Worm (Caenorhabditis elegans) whole organism, L1 larva: Measurements from ENCODE around the gene F13H8.3.

Experiments used
- C04F5.9 ChIP-seq: sonication (generic microtip); optimal IDR thresholded peaks from 2 replicates; lab custom pipeline; 2016; ENCODE audit warnings: missing genetic modification characterization, missing compliant biosample characterization
- C16A3.4 ChIP-seq: fragments of 150-350 bp; optimal IDR thresholded peaks from 2 replicates; lab custom pipeline; 2014; ENCODE audit warnings: missing biosample characterization, missing genetic modification characterization
- F16B12.6 ChIP-seq: fragments of 150-350 bp; optimal IDR thresholded peaks from 2 replicates; lab custom pipeline; 2014; ENCODE audit warnings: missing biosample characterization, missing genetic modification characterization
- alr-1 ChIP-seq: fragments of 200-800 bp; sonication (Bioruptor generic); optimal IDR thresholded peaks from 2 replicates; lab custom pipeline; 2018; ENCODE audit warnings: borderline replicate concordance, mild to moderate bottlenecking, missing genetic modification characterization, missing compliant biosample characterization
- ceh-63 ChIP-seq: fragments of 200-800 bp; sonication (Bioruptor generic); optimal IDR thresholded peaks from 2 replicates; lab custom pipeline; 2018; ENCODE audit warnings: mild to moderate bottlenecking, missing genetic modification characterization, missing compliant biosample characterization
- ceh-82 ChIP-seq, 3 experiments: fragments of 150-350 bp in 1 of 3; sonication (generic microtip) in 2 of 3; optimal IDR thresholded peaks; 2 replicates each; lab custom pipeline; 2014 to 2017; ENCODE audit warnings: missing biosample characterization in 3 of 3, missing genetic modification characterization in 3 of 3
- ceh-88 ChIP-seq: fragments of 200-800 bp; sonication (Bioruptor generic); IDR thresholded peaks from 2 replicates; pipeline ENCODE4 v1.3.6; 2022; ENCODE audit warnings: missing genetic modification characterization, missing compliant biosample characterization
- ceh-90 ChIP-seq: sonication (generic microtip); optimal IDR thresholded peaks from 2 replicates; lab custom pipeline; 2016; ENCODE audit warnings: missing genetic modification characterization, missing compliant biosample characterization
- dpl-1 ChIP-seq, 3 experiments: fragments of 150-350 bp in 2 of 3; sonication (generic microtip) in 1 of 3; optimal IDR thresholded peaks; 2 replicates each; lab custom pipeline; 2014 to 2017; ENCODE audit warnings: missing biosample characterization in 3 of 3, missing genetic modification characterization in 3 of 3, missing genetic modification reagents in 3 of 3
- dsc-1 ChIP-seq: sonication (generic microtip); optimal IDR thresholded peaks from 2 replicates; lab custom pipeline; 2016; ENCODE audit warnings: mild to moderate bottlenecking, missing genetic modification characterization, missing compliant biosample characterization
- efl-1 ChIP-seq, 4 experiments: fragments of 150-350 bp; optimal IDR thresholded peaks in 3 of 4; peaks in 1 of 4; 1 replicate in 1 of 4; 2 replicates in 3 of 4; lab custom pipeline; 2014; ENCODE audit warnings: missing biosample characterization in 2 of 4, missing genetic modification characterization in 2 of 4, missing genetic modification reagents in 2 of 4
- egl-13 ChIP-seq: sonication (generic microtip); optimal IDR thresholded peaks from 2 replicates; lab custom pipeline; 2016; ENCODE audit warnings: missing genotype, missing genetic modification reagents, missing genetic modification characterization, missing compliant biosample characterization
- elt-2 ChIP-seq: sonication (generic microtip); optimal IDR thresholded peaks from 2 replicates; lab custom pipeline; 2016; ENCODE audit warnings: missing genetic modification characterization, mild to moderate bottlenecking, inconsistent platforms, missing compliant biosample characterization, missing genetic modification reagents
- elt-3 ChIP-seq, 6 experiments: fragments of 150-350 bp in 1 of 6; sonication (generic microtip); optimal IDR thresholded peaks; 2 replicates each; lab custom pipeline; 2017 to 2018; ENCODE audit warnings: missing biosample characterization in 6 of 6, missing genetic modification characterization in 6 of 6, inconsistent platforms in 1 of 6
- ets-5 ChIP-seq: fragments of 200-800 bp; sonication (Bioruptor generic); IDR thresholded peaks from 2 replicates; pipeline ENCODE4 v1.3.6; 2022; ENCODE audit warnings: missing genetic modification characterization, missing compliant biosample characterization
- fkh-10 ChIP-seq: sonication (generic microtip); optimal IDR thresholded peaks from 2 replicates; lab custom pipeline; 2017; ENCODE audit warnings: missing biosample characterization, missing genetic modification reagents, missing genetic modification characterization
- fkh-4 ChIP-seq: sonication (generic microtip); optimal IDR thresholded peaks from 2 replicates; lab custom pipeline; 2016; ENCODE audit warnings: missing compliant biosample characterization, missing genetic modification characterization, borderline replicate concordance
- grh-1 ChIP-seq: fragments of 200-800 bp; sonication (Bioruptor generic); IDR thresholded peaks from 2 replicates; pipeline ENCODE4 v1.3.6; 2022; ENCODE audit warnings: missing genetic modification reagents, missing genetic modification characterization, missing compliant biosample characterization
- hpl-2 ChIP-seq: fragments of 150-350 bp; optimal IDR thresholded peaks from 2 replicates; lab custom pipeline; 2014; ENCODE audit warnings: missing biosample characterization, missing genetic modification reagents, missing genetic modification characterization
- irx-1 ChIP-seq: sonication (generic microtip); optimal IDR thresholded peaks from 2 replicates; lab custom pipeline; 2016; ENCODE audit warnings: missing genetic modification characterization, missing compliant biosample characterization
- isw-1 ChIP-seq: fragments of 200-800 bp; sonication (Bioruptor generic); IDR thresholded peaks from 2 replicates; pipeline ENCODE4 v1.3.6; 2022; ENCODE audit warnings: missing genetic modification characterization, missing compliant biosample characterization
- lin-14 ChIP-seq: fragments of 200-800 bp; sonication (Bioruptor generic); optimal IDR thresholded peaks from 2 replicates; lab custom pipeline; 2018; ENCODE audit warnings: mild to moderate bottlenecking, missing genetic modification characterization, moderate library complexity, missing compliant biosample characterization
- lin-35 ChIP-seq, 2 experiments: fragments of 150-350 bp; optimal IDR thresholded peaks; 2 replicates each; lab custom pipeline; 2014; ENCODE audit warnings: missing biosample characterization in 2 of 2, missing genetic modification characterization in 2 of 2, missing genetic modification reagents in 2 of 2
- lsy-2 ChIP-seq, 2 experiments: fragments of 150-350 bp; optimal IDR thresholded peaks; 2 replicates each; lab custom pipeline; 2014; ENCODE audit warnings: missing biosample characterization in 2 of 2, missing genetic modification characterization in 2 of 2
- mab-9 ChIP-seq: fragments of 200-800 bp; sonication (Bioruptor generic); IDR thresholded peaks from 2 replicates; pipeline ENCODE4 v1.3.6; 2022; ENCODE audit warnings: missing genetic modification reagents, missing genetic modification characterization, missing compliant biosample characterization
- mdl-1 ChIP-seq, 2 experiments: fragments of 150-350 bp; optimal IDR thresholded peaks; 2 replicates each; lab custom pipeline; 2014 to 2017; ENCODE audit warnings: missing biosample characterization in 2 of 2, missing genetic modification characterization in 2 of 2, inconsistent platforms in 1 of 2
- mef-2 ChIP-seq: fragments of 150-350 bp; optimal IDR thresholded peaks from 2 replicates; lab custom pipeline; 2014; ENCODE audit warnings: missing biosample characterization, missing genetic modification characterization
- nhr-20 ChIP-seq: sonication (generic microtip); optimal IDR thresholded peaks from 2 replicates; lab custom pipeline; 2016; ENCODE audit warnings: mild to moderate bottlenecking, missing genetic modification characterization, missing compliant biosample characterization
- nhr-47 ChIP-seq: sonication (generic microtip); optimal IDR thresholded peaks from 2 replicates; lab custom pipeline; 2016; ENCODE audit warnings: mild to moderate bottlenecking, missing genetic modification characterization, moderate library complexity, missing compliant biosample characterization
- nhr-71 ChIP-seq: sonication (generic microtip); optimal IDR thresholded peaks from 2 replicates; lab custom pipeline; 2016; ENCODE audit warnings: mild to moderate bottlenecking, missing genetic modification characterization, moderate library complexity, missing compliant biosample characterization
- nhr-85 ChIP-seq: sonication (generic microtip); peaks from one replicate; lab custom pipeline; 2016; ENCODE audit warnings: missing genetic modification characterization, inconsistent platforms, missing compliant biosample characterization
- pag-3 ChIP-seq: sonication (generic microtip); optimal IDR thresholded peaks from 2 replicates; lab custom pipeline; 2017; ENCODE audit warnings: missing genetic modification characterization, mild to moderate bottlenecking, missing compliant biosample characterization, antibody characterized with exemption, borderline replicate concordance; ENCODE audit not compliant: insufficient read depth
- skn-1 ChIP-seq: fragments of 150-350 bp; optimal IDR thresholded peaks from 2 replicates; lab custom pipeline; 2014; ENCODE audit warnings: missing biosample characterization, missing genetic modification characterization
- swsn-7 ChIP-seq: sonication (generic microtip); optimal IDR thresholded peaks from 2 replicates; lab custom pipeline; 2016; ENCODE audit warnings: missing genetic modification characterization, missing compliant biosample characterization
- tlp-1 ChIP-seq: fragments of 150-350 bp; optimal IDR thresholded peaks from 2 replicates; lab custom pipeline; 2014; ENCODE audit warnings: missing biosample characterization, missing genetic modification characterization
- unc-130 ChIP-seq: fragments of 150-350 bp; optimal IDR thresholded peaks from 2 replicates; lab custom pipeline; 2017; ENCODE audit warnings: missing biosample characterization, missing genetic modification characterization, inconsistent platforms
- unc-62 ChIP-seq: fragments of 150-350 bp; optimal IDR thresholded peaks from 2 replicates; lab custom pipeline; 2014; ENCODE audit warnings: missing biosample characterization, missing genetic modification reagents, missing genetic modification characterization
- unc-86 ChIP-seq: sonication (generic microtip); optimal IDR thresholded peaks from 2 replicates; lab custom pipeline; 2016; ENCODE audit warnings: missing genetic modification characterization, missing compliant biosample characterization
- unc-98 ChIP-seq: fragments of 200-800 bp; sonication (Bioruptor generic); IDR thresholded peaks from 2 replicates; pipeline ENCODE4 v1.3.6; 2022; ENCODE audit warnings: missing genetic modification characterization, missing compliant biosample characterization
- vab-15 ChIP-seq: sonication (generic microtip); optimal IDR thresholded peaks from 2 replicates; lab custom pipeline; 2017; ENCODE audit warnings: missing genotype, mild to moderate bottlenecking, missing genetic modification characterization, missing compliant biosample characterization
- xbp-1 ChIP-seq: sonication (generic microtip); optimal IDR thresholded peaks from 2 replicates; lab custom pipeline; 2016; ENCODE audit warnings: missing genetic modification characterization, missing compliant biosample characterization
- zag-1 ChIP-seq: fragments of 150-350 bp; optimal IDR thresholded peaks from 2 replicates; lab custom pipeline; 2014; ENCODE audit warnings: missing biosample characterization, missing genetic modification characterization
- ztf-4 ChIP-seq: fragments of 150-350 bp; optimal IDR thresholded peaks from 2 replicates; lab custom pipeline; 2014; ENCODE audit warnings: missing biosample characterization, missing genetic modification characterization

Gene F13H8.3

DNA sequence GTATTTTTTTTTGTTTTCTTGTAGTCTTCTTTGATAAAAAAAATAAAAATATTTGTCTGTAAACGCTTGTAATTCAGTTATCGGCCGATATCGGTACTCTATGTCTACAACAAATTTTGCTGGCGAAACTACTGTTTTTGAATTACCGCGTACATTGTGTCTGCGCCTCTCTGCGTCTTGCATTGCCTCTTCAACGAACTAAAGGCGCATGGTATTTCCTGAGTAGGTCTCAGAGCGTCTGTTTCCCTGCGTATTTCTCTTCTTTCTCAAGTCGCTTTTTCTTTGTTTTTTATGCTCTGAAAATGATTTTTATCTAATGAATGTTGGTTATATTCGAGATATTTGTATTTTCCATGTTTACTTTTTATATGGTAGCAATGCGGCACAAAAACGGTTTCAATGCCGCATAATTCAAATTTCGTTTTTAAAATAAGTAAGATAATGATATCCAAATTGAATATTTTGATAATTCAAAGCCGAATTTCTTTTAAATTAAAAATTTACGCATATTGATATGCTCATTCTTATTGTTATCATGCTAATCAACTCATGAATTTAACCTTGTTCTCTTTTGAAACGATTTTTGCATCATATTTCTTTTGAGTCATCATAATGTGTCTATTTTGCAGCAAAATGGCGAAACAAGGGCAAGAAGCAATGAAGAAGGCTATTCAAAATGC, 12.9 kb upstream of the F13H8.3 start, which contains the start of gene phb-2 (continued):
- peak; percentile 73 for TF ChIP-seq lin-14 (GFP tag; lab: Kevin White, UChicago)
- peak; percentile 17 for TF ChIP-seq C04F5.9 (tag; lab: Kevin White, UChicago)
- TF ChIP-seq xbp-1 (tag; lab: Kevin White, UChicago) = peak; percentile 74
- TF ChIP-seq ceh-82 (tag; optimal IDR thresholded peaks at IDR 0.05; lab: Kevin White, UChicago) = peak; percentile 57 to 85 (median 82)
- TF ChIP-seq unc-130 (tag; lab: Kevin White, UChicago) = peak; percentile 82
- TF ChIP-seq hpl-2 (GFP tag; lab: Kevin White, UChicago) = peak; percentile 7
- TF ChIP-seq egl-13 (tag; lab: Kevin White, UChicago) = no peak
- TF ChIP-seq unc-98 = no peak
- 0 out of 2 replicates have a peak, but pooled peaks have one; percentile 46 for TF ChIP-seq ceh-88 (GFP tag; lab: Robert Waterston, UW)
- TF ChIP-seq mab-9 = peak; percentile 11; the same call in 1 of the 2 replicates
- peak; percentile 91 for TF ChIP-seq nhr-85 (tag; lab: Kevin White, UChicago)
- no peak for TF ChIP-seq zag-1
- peak; percentile 97 to 98 (median 97) for TF ChIP-seq dpl-1 (GFP tag; optimal IDR thresholded peaks at IDR 0.05; lab: Kevin White, UChicago)
- TF ChIP-seq skn-1 (tag; lab: Kevin White, UChicago) = peak; percentile 87
- peak; percentile 63 for TF ChIP-seq unc-86 (tag; lab: Kevin White, UChicago)
- TF ChIP-seq alr-1 (tag; lab: Kevin White, UChicago) = no peak
- no peak for TF ChIP-seq mef-2 (tag; lab: Kevin White, UChicago)
- peak; percentile 59 for TF ChIP-seq grh-1 (GFP tag; lab: Robert Waterston, UW)
- TF ChIP-seq lin-35 (GFP tag; optimal IDR thresholded peaks at IDR 0.05; lab: Kevin White, UChicago) = peak; percentile 98 to 100
- TF ChIP-seq F16B12.6 (tag; lab: Kevin White, UChicago) = peak; percentile 60
- TF ChIP-seq unc-62 (GFP tag; lab: Kevin White, UChicago) = no peak
- no peak for TF ChIP-seq ets-5 (GFP tag; lab: Robert Waterston, UW)
- TF ChIP-seq isw-1 (GFP tag; lab: Robert Waterston, UW) = peak; percentile 85
- peak; percentile 79 for TF ChIP-seq nhr-20 (tag; lab: Kevin White, UChicago)
- TF ChIP-seq pag-3 = no peak
- peak in 1 of 2 experiments; percentile 78 for TF ChIP-seq mdl-1 (tag; optimal IDR thresholded peaks at IDR 0.05; lab: Kevin White, UChicago)
- peak; percentile 92 to 99 for TF ChIP-seq efl-1 (optimal IDR thresholded peaks at IDR 0.05; lab: Kevin White, UChicago)
- peak; percentile 98 to 100 for TF ChIP-seq efl-1 (GFP tag; optimal IDR thresholded peaks at IDR 0.05 in 1 of 2; lab: Kevin White, UChicago)
- TF ChIP-seq fkh-10 (GFP tag; lab: Kevin White, UChicago) = peak; percentile 7
- peak; percentile 70 for TF ChIP-seq swsn-7 (tag; lab: Kevin White, UChicago)
- peak; percentile 49 for TF ChIP-seq irx-1 (tag; lab: Kevin White, UChicago)
- peak; percentile 86 to 94 for TF ChIP-seq lsy-2 (tag; optimal IDR thresholded peaks at IDR 0.05; lab: Kevin White, UChicago)
- TF ChIP-seq fkh-4 (tag; lab: Kevin White, UChicago) = no peak
- peak; percentile 16 for TF ChIP-seq vab-15

ce11 chrII:6252707-6253106, 11.1 kb upstream of the F13H8.3 start:
- peak; percentile 23 for TF ChIP-seq nhr-85 (tag; lab: Kevin White, UChicago)
- TF ChIP-seq efl-1 (optimal IDR thresholded peaks at IDR 0.05; lab: Kevin White, UChicago) = no peak
- peak in 1 of 2 experiments; percentile 87 for TF ChIP-seq efl-1 (GFP tag; optimal IDR thresholded peaks at IDR 0.05 in 1 of 2; lab: Kevin White, UChicago)
- no peak for TF ChIP-seq ceh-63 (GFP tag; lab: Kevin White, UChicago)

DNA sequence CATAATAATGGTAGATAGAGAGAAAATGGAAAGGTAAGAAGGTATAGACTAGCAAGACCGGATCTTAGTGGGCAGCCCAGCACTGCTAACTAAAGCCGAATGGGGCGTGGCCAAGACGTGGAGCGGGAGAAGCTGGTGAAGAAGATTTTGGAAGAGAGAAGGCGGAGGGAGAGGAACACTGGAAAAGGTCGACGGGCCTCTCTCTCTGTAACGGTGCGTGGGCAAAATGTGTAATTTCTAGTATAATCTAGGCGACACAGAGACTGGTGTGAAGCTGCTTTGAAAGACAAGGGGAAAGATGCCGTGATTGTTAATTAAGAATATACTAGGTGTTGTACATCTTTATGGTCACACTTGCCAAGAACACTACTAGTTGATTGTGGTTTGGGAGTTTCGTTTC, 7.8 kb upstream of the F13H8.3 start, which contains the start of gene F13H8.5:
TSS of gene F13H8.5 (minus strand) at position 101 of the 400 bp plus-strand sequence.
- TF ChIP-seq C16A3.4 (tag; lab: Kevin White, UChicago) (no peak), fkh-10 (GFP tag; lab: Kevin White, UChicago) (no peak), dsc-1 (tag; lab: Kevin White, UChicago) (no peak), ceh-90 (no peak), elt-2 (tag; lab: Kevin White, UChicago) (no peak), mef-2 (tag; lab: Kevin White, UChicago) (no peak), elt-3 (tag; optimal IDR thresholded peaks at IDR 0.05; lab: Kevin White, UChicago) (no peak), nhr-71 (tag; lab: Kevin White, UChicago) (no peak), isw-1 (GFP tag; lab: Robert Waterston, UW) (no peak), ztf-4 (no peak), skn-1 (tag; lab: Kevin White, UChicago) (no peak), nhr-47 (no peak), tlp-1 (tag; lab: Kevin White, UChicago) (no peak), alr-1 (tag; lab: Kevin White, UChicago) (no peak)
